Fruit fly (Drosophila melanogaster) whole organism, embryonic: ENCODE data around the gene shi.

Experiments
- B-H2 ChIP-seq: fragments of 200-800 bp; sonication (Bioruptor generic); optimal IDR thresholded peaks from 2 replicates; lab custom pipeline; 2018; ENCODE audit warnings: missing biosample characterization, mild to moderate bottlenecking, missing genetic modification characterization
- CG1233 ChIP-seq: fragments of 200-800 bp; sonication (Bioruptor generic); optimal IDR thresholded peaks from 4 replicates; lab custom pipeline; 2018; ENCODE audit warnings: missing biosample characterization, mild to moderate bottlenecking, missing genetic modification characterization
- CG12391 ChIP-seq: fragments of 200-800 bp; sonication (Bioruptor generic); optimal IDR thresholded peaks from 3 replicates; lab custom pipeline; 2018; ENCODE audit warnings: missing biosample characterization, mild to moderate bottlenecking, missing genetic modification characterization, moderate library complexity
- CG12744 ChIP-seq: fragments of 200-800 bp; sonication (Bioruptor generic); optimal IDR thresholded peaks from 2 replicates; lab custom pipeline; 2016; ENCODE audit warnings: missing biosample characterization, missing genetic modification characterization
- CG12942 ChIP-seq: fragments of 200-800 bp; sonication (Bioruptor generic); optimal IDR thresholded peaks from 3 replicates; lab custom pipeline; 2016; ENCODE audit warnings: missing biosample characterization, missing genetic modification characterization
- CG13424 ChIP-seq: fragments of 200-800 bp; sonication (Bioruptor generic); optimal IDR thresholded peaks from 2 replicates; lab custom pipeline; 2019; ENCODE audit warnings: missing biosample characterization, mild to moderate bottlenecking, missing genetic modification characterization, moderate library complexity
- CG1602 ChIP-seq: fragments of 200-800 bp; sonication (Bioruptor generic); optimal IDR thresholded peaks from 3 replicates; lab custom pipeline; 2016; ENCODE audit warnings: missing biosample characterization, missing genetic modification characterization
- CG17802 ChIP-seq: fragments of 200-800 bp; sonication (Bioruptor generic); optimal IDR thresholded peaks from 2 replicates; lab custom pipeline; 2018; ENCODE audit warnings: missing biosample characterization, mild to moderate bottlenecking, missing genetic modification characterization, moderate library complexity
- CG2875 ChIP-seq: fragments of 200-800 bp; sonication (Bioruptor generic); optimal IDR thresholded peaks from 2 replicates; lab custom pipeline; 2017; ENCODE audit warnings: missing biosample characterization, mild to moderate bottlenecking, missing genetic modification characterization, missing genetic modification reagents
- CG31441 ChIP-seq: fragments of 200-800 bp; sonication (Bioruptor generic); IDR thresholded peaks from 2 replicates; pipeline ENCODE4 v1.3.6; 2022; ENCODE audit warnings: missing biosample characterization, missing genetic modification characterization
- CG33557 ChIP-seq: fragments of 200-800 bp; sonication (Bioruptor generic); optimal IDR thresholded peaks from 2 replicates; lab custom pipeline; 2019; ENCODE audit warnings: missing biosample characterization, mild to moderate bottlenecking, missing genetic modification characterization, moderate library complexity
- CG7372 ChIP-seq: fragments of 200-800 bp; sonication (Bioruptor generic); IDR thresholded peaks from 2 replicates; pipeline ENCODE4 v1.3.6; 2022; ENCODE audit warnings: missing biosample characterization, missing genetic modification characterization
- CG8359 ChIP-seq: fragments of 200-800 bp; sonication (Bioruptor generic); optimal IDR thresholded peaks from 2 replicates; lab custom pipeline; 2017; ENCODE audit warnings: missing biosample characterization, mild to moderate bottlenecking, missing genetic modification characterization, borderline replicate concordance
- CG8924 ChIP-seq: fragments of 200-800 bp; optimal IDR thresholded peaks from 3 replicates; lab custom pipeline; 2019; ENCODE audit warnings: missing biosample characterization, mild to moderate bottlenecking, missing genetic modification characterization, moderate library complexity
- CG9215 ChIP-seq: fragments of 200-800 bp; sonication (Bioruptor generic); IDR thresholded peaks from 2 replicates; pipeline ENCODE4 v1.3.6; 2022; ENCODE audit warnings: missing biosample characterization, missing genetic modification characterization
- CG9932 ChIP-seq: fragments of 200-800 bp; sonication (Bioruptor generic); IDR thresholded peaks from 2 replicates; pipeline ENCODE4 v1.3.6; 2022; ENCODE audit warnings: missing biosample characterization, missing genetic modification characterization
- CTCF ChIP-seq: fragments of 200-800 bp; sonication (Bioruptor generic); optimal IDR thresholded peaks from 2 replicates; lab custom pipeline; 2017; ENCODE audit warnings: missing biosample characterization, mild to moderate bottlenecking, missing genetic modification characterization, moderate library complexity
- Dbx ChIP-seq: fragments of 200-800 bp; sonication (Bioruptor generic); IDR thresholded peaks from 3 replicates; pipeline ENCODE4 v1.3.6; 2022; ENCODE audit warnings: missing biosample characterization, missing genetic modification characterization
- Dip3 ChIP-seq: fragments of 200-800 bp; sonication (Bioruptor generic); optimal IDR thresholded peaks from 3 replicates; lab custom pipeline; 2016; ENCODE audit warnings: missing biosample characterization, missing genetic modification characterization
- HLH3B ChIP-seq: fragments of 200-800 bp; sonication (Bioruptor generic); IDR thresholded peaks from 2 replicates; pipeline ENCODE4 v1.3.6; 2022; ENCODE audit warnings: missing biosample characterization, missing genetic modification characterization
- HmgZ ChIP-seq: fragments of 200-800 bp; sonication (Bioruptor generic); optimal IDR thresholded peaks from 2 replicates; lab custom pipeline; 2018; ENCODE audit warnings: missing biosample characterization, mild to moderate bottlenecking, missing genetic modification characterization
- Hmr ChIP-seq: fragments of 200-800 bp; sonication (Bioruptor generic); optimal IDR thresholded peaks from 3 replicates; lab custom pipeline; 2017; ENCODE audit warnings: mild to moderate bottlenecking, missing biosample characterization, missing genetic modification reagents, missing genetic modification characterization
- Lhr ChIP-seq: fragments of 200-800 bp; sonication (Bioruptor generic); optimal IDR thresholded peaks from 3 replicates; lab custom pipeline; 2017; ENCODE audit warnings: mild to moderate bottlenecking, missing biosample characterization, missing genetic modification reagents, missing genetic modification characterization
- Meics ChIP-seq: fragments of 200-800 bp; sonication (Bioruptor generic); optimal IDR thresholded peaks from 2 replicates; lab custom pipeline; 2017; ENCODE audit warnings: missing biosample characterization, mild to moderate bottlenecking, missing genetic modification characterization
- Opbp ChIP-seq: fragments of 200-800 bp; sonication (Bioruptor generic); IDR thresholded peaks from 3 replicates; pipeline ENCODE4 v1.3.6; 2022; ENCODE audit warnings: missing biosample characterization, missing genetic modification characterization; ENCODE audit not compliant: partially characterized antibody
- Sox100B ChIP-seq: fragments of 200-800 bp; sonication (Bioruptor generic); optimal IDR thresholded peaks from 3 replicates; lab custom pipeline; 2018; ENCODE audit warnings: missing biosample characterization, mild to moderate bottlenecking, missing genetic modification characterization
- Sry-δ ChIP-seq: fragments of 200-800 bp; sonication (Bioruptor generic); optimal IDR thresholded peaks from 2 replicates; lab custom pipeline; 2016; ENCODE audit warnings: missing biosample characterization, missing genetic modification characterization
- Ssrp ChIP-seq: fragments of 200-800 bp; sonication (Bioruptor generic); optimal IDR thresholded peaks from 2 replicates; lab custom pipeline; 2018; ENCODE audit warnings: missing biosample characterization, mild to moderate bottlenecking, missing genetic modification characterization, moderate library complexity
- Xrp1 ChIP-seq: fragments of 200-800 bp; sonication (Bioruptor generic); IDR thresholded peaks from 2 replicates; pipeline ENCODE4 v1.3.6; 2022; ENCODE audit warnings: missing biosample characterization, missing genetic modification characterization
- ab ChIP-seq: fragments of 200-800 bp; sonication (Bioruptor generic); optimal IDR thresholded peaks from 2 replicates; lab custom pipeline; 2016; ENCODE audit warnings: missing biosample characterization, missing genetic modification characterization
- bab2 ChIP-seq: fragments of 200-800 bp; sonication (Bioruptor generic); optimal IDR thresholded peaks from 2 replicates; lab custom pipeline; 2016; ENCODE audit warnings: missing biosample characterization, missing genetic modification characterization
- bsh ChIP-seq, 2 experiments: fragments of 200-800 bp; sonication (Bioruptor generic); optimal IDR thresholded peaks; 2 replicates each; lab custom pipeline; 2017 to 2018; ENCODE audit warnings: mild to moderate bottlenecking in 2 of 2, missing biosample characterization in 2 of 2, missing genetic modification characterization in 2 of 2, moderate library complexity in 1 of 2
- fd96Cb ChIP-seq: fragments of 200-800 bp; sonication (Bioruptor generic); optimal IDR thresholded peaks from 2 replicates; lab custom pipeline; 2018; ENCODE audit warnings: missing biosample characterization, mild to moderate bottlenecking, missing genetic modification characterization, moderate library complexity
- ham ChIP-seq: fragments of 200-800 bp; sonication (Bioruptor generic); IDR thresholded peaks from 2 replicates; pipeline ENCODE4 v1.3.6; 2022; ENCODE audit warnings: missing biosample characterization, missing genetic modification characterization
- knrl ChIP-seq: fragments of 200-800 bp; sonication (Bioruptor generic); IDR thresholded peaks from 3 replicates; pipeline ENCODE4 v1.3.6; 2022; ENCODE audit warnings: missing biosample characterization, missing genetic modification characterization; ENCODE audit not compliant: partially characterized antibody
- peb ChIP-seq: fragments of 200-800 bp; sonication (Bioruptor generic); IDR thresholded peaks from 2 replicates; pipeline ENCODE4 v1.3.6; 2022; ENCODE audit warnings: missing biosample characterization, missing genetic modification characterization
- pfk ChIP-seq: fragments of 200-800 bp; sonication (Bioruptor generic); optimal IDR thresholded peaks from 2 replicates; lab custom pipeline; 2018; ENCODE audit warnings: missing biosample characterization, mild to moderate bottlenecking, missing genetic modification characterization, moderate library complexity
- phol ChIP-seq: fragments of 200-800 bp; sonication (Bioruptor generic); optimal IDR thresholded peaks from 3 replicates; lab custom pipeline; 2018; ENCODE audit warnings: missing biosample characterization, mild to moderate bottlenecking, missing genetic modification characterization, moderate library complexity
- ranshi ChIP-seq: fragments of 200-800 bp; sonication (Bioruptor generic); IDR thresholded peaks from 2 replicates; pipeline ENCODE4 v1.3.6; 2022; ENCODE audit warnings: missing biosample characterization, missing genetic modification characterization
- sc ChIP-seq, 3 experiments: fragments of >200 bp in 2 of 3; fragments of 200-800 bp in 1 of 3; sonication (Bioruptor generic) in 1 of 3; optimal IDR thresholded peaks; 2 replicates in 2 of 3; 3 replicates in 1 of 3; lab custom pipeline; 2017; ENCODE audit warnings: mild to moderate bottlenecking in 1 of 3, missing biosample characterization in 1 of 3, missing genetic modification characterization in 1 of 3, missing genetic modification reagents in 1 of 3
- slbo ChIP-seq: fragments of 200-800 bp; sonication (Bioruptor generic); IDR thresholded peaks from 2 replicates; pipeline ENCODE4 v1.3.6; 2022; ENCODE audit warnings: missing biosample characterization, missing genetic modification characterization
- ssp ChIP-seq: fragments of 200-800 bp; sonication (Bioruptor generic); IDR thresholded peaks from 2 replicates; pipeline ENCODE4 v1.3.6; 2022; ENCODE audit warnings: missing biosample characterization, missing genetic modification characterization
- tin ChIP-seq: fragments of 200-800 bp; sonication (Bioruptor generic); optimal IDR thresholded peaks from 3 replicates; lab custom pipeline; 2016; ENCODE audit warnings: missing biosample characterization, missing genetic modification characterization
- vvl ChIP-seq: fragments of 200-800 bp; sonication (Bioruptor generic); IDR thresholded peaks from 2 replicates; pipeline ENCODE4 v1.3.6; 2022; ENCODE audit warnings: missing biosample characterization, missing genetic modification characterization
- wdn ChIP-seq: fragments of 200-800 bp; sonication (Bioruptor generic); IDR thresholded peaks from 2 replicates; pipeline ENCODE4 v1.3.6; 2022; ENCODE audit warnings: missing biosample characterization, missing genetic modification characterization
- zen ChIP-seq: fragments of 200-800 bp; sonication (Bioruptor generic); optimal IDR thresholded peaks from 3 replicates; lab custom pipeline; 2018; ENCODE audit warnings: missing biosample characterization, mild to moderate bottlenecking, missing genetic modification characterization, moderate library complexity
- zf30C ChIP-seq: fragments of 200-800 bp; sonication (Bioruptor generic); optimal IDR thresholded peaks from 3 replicates; lab custom pipeline; 2018; ENCODE audit warnings: missing biosample characterization, mild to moderate bottlenecking, missing genetic modification characterization
- zfh2 ChIP-seq: fragments of 200-800 bp; sonication (Bioruptor generic); optimal IDR thresholded peaks from 2 replicates; lab custom pipeline; 2016; ENCODE audit warnings: missing biosample characterization, missing genetic modification characterization

shi gene

dm6 chrX:15889780-15890608 is 1.9 kb upstream of the shi start, which contains the start of the genes MSBP and CG15916 (continued):
- TF ChIP-seq zfh2 (no peak), CG13424 (peak; percentile 46), vvl (0 out of 2 replicates have a peak, but pooled peaks have one; percentile 18), ssp (GFP tag; lab: Robert Waterston, UW) (peak; percentile 93), fd96Cb (tag; lab: Kevin White, UChicago) (peak; percentile 43), ranshi (no peak), B-H2 (GFP tag; lab: Kevin White, UChicago) (no peak), Sry-δ (GFP tag; lab: Kevin White, UChicago) (peak; percentile 68), CG12942 (GFP tag; lab: Kevin White, UChicago) (no peak), CG31441 (GFP tag; lab: Robert Waterston, UW) (peak; percentile 59; the same call in 1 of the 2 replicates), ham (GFP tag; lab: Robert Waterston, UW) (no peak), wdn (GFP tag; lab: Robert Waterston, UW) (no peak), sc (optimal IDR thresholded peaks at IDR 0.05; lab: Kevin White, UChicago) (no peak), sc (GFP tag; optimal IDR thresholded peaks at IDR 0.05; lab: Kevin White, UChicago) (peak; percentile 8), bsh (GFP tag; optimal IDR thresholded peaks at IDR 0.05; lab: Kevin White, UChicago) (peak in 1 of 2 experiments; percentile 33), Hmr (GFP tag; lab: Kevin White, UChicago) (peak; percentile 32), CG7372 (GFP tag; lab: Robert Waterston, UW) (peak; percentile 20; the same call in 1 of the 2 replicates), CG8924 (tag; lab: Kevin White, UChicago) (peak; percentile 27), CG33557 (peak; percentile 18), CG9215 (GFP tag; lab: Robert Waterston, UW) (no peak), phol (tag; lab: Kevin White, UChicago) (peak; percentile 70), CG12744 (GFP tag; lab: Kevin White, UChicago) (no peak), peb (GFP tag; lab: Robert Waterston, UW) (no peak), CG1233 (GFP tag; lab: Kevin White, UChicago) (peak; percentile 31), Sox100B (GFP tag; lab: Kevin White, UChicago) (peak; percentile 21), CG12391 (peak; percentile 59), CG8359 (GFP tag; lab: Kevin White, UChicago) (no peak), CTCF (GFP tag; lab: Kevin White, UChicago) (no peak), HmgZ (no peak), Xrp1 (GFP tag; lab: Robert Waterston, UW) (peak; percentile 32; the same call in 1 of the 2 replicates), zen (tag; lab: Kevin White, UChicago) (peak; percentile 9), pfk (GFP tag; lab: Kevin White, UChicago) (peak; percentile 76), CG9932 (GFP tag; lab: Robert Waterston, UW) (peak; percentile 45; the same call in 1 of the 2 replicates), slbo (GFP tag; lab: Robert Waterston, UW) (peak; percentile 55), CG1602 (peak; percentile 13), Dbx (GFP tag; lab: Robert Waterston, UW) (no peak), Meics (peak; percentile 45), zf30C (GFP tag; lab: Kevin White, UChicago) (no peak), Dip3 (GFP tag; lab: Kevin White, UChicago) (peak; percentile 1), knrl (0 out of 3 replicates have a peak, but pooled peaks have one; percentile 21), Lhr (GFP tag; lab: Kevin White, UChicago) (peak; percentile 29), CG2875 (GFP tag; lab: Kevin White, UChicago) (no peak), Ssrp (tag; lab: Kevin White, UChicago) (peak; percentile 53), HLH3B (GFP tag; lab: Robert Waterston, UW) (no peak), Opbp (GFP tag; lab: Robert Waterston, UW) (no peak; the same call in 2 of the 3 replicates), CG17802 (tag; lab: Kevin White, UChicago) (peak; percentile 59), bab2 (GFP tag; lab: Kevin White, UChicago) (no peak), ab (GFP tag; lab: Kevin White, UChicago) (no peak), tin (GFP tag; lab: Kevin White, UChicago) (peak; percentile 22)
